Worm (Caenorhabditis elegans) whole organism, L4/young adult: ENCODE measurements around the gene ttr-36.

Experiments
- dao-5 ChIP-seq: sonication (generic microtip); optimal IDR thresholded peaks from 2 replicates; lab custom pipeline; 2016; ENCODE audit warnings: missing genotype, missing genetic modification characterization, moderate library complexity, missing compliant biosample characterization
- him-1 ChIP-seq: sonication (generic microtip); optimal IDR thresholded peaks from 2 replicates; lab custom pipeline; 2016; ENCODE audit warnings: missing genotype, missing genetic modification reagents, missing genetic modification characterization, missing compliant biosample characterization

DNA sequence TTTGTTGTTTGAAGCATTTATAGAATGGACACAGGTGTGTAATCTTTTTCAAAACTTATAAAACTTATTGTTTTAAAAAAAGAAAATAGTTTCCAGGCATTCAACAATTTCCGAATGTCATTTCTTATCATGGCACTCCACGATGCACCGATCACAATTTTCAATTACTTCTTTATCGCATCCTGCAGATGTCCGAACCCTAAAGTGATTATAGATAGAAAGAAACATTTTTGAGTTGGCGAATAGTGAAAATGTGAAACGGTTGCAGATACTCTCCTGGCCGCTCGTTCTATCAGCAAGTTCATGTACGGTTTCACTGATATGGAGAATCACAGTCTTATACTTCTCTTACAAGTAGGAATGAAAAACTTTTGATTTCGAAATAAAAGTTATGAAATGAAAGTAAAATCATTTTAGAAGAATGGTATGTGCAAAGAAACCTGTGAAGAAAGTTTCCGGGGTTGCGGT, 47.7 kb upstream of the ttr-36 start, which contains the start of gene C15B12.2:
- TF ChIP-seq him-1 (tag; lab: Kevin White, UChicago): no peak
- no peak for TF ChIP-seq dao-5 (tag; lab: Kevin White, UChicago)
